Worm (Caenorhabditis elegans): Measurements from ENCODE around the gene ifd-2.
A peak's percentile ranks its signal among the peaks of the same experiment; 100 is the strongest.

ifd-2 gene

DNA sequence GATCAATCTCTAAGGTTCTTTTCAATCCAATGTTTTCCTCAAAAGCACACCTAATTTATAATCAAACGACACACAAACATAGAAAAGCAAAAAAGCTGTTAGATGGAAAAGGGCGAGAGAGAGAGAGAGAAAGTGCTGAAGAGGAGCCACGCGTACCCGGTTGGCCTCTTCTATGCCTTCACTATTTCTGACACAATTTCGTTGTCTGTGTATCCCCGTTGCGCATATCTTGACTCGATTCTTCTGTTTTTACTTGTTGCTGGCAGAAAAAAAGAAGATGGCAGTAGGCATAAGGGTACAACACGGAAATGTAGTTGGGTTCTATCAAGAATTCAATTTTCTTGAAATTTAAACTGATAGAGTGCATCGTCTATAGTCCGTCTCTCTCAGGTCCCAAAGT is 11.8 kb upstream of the ifd-2 start (continued):
- no peak for TF ChIP-seq lin-11 (tag; optimal IDR thresholded peaks at IDR 0.05)
- no peak for TF ChIP-seq ceh-16 (tag; optimal IDR thresholded peaks at IDR 0.05)
- TF ChIP-seq sem-4 (tag; optimal IDR thresholded peaks at IDR 0.05): peak; percentile 64
- TF ChIP-seq snpc-4 (tag; optimal IDR thresholded peaks at IDR 0.05): no peak
- TF ChIP-seq ZK546.5 (tag; optimal IDR thresholded peaks at IDR 0.05): no peak

DNA sequence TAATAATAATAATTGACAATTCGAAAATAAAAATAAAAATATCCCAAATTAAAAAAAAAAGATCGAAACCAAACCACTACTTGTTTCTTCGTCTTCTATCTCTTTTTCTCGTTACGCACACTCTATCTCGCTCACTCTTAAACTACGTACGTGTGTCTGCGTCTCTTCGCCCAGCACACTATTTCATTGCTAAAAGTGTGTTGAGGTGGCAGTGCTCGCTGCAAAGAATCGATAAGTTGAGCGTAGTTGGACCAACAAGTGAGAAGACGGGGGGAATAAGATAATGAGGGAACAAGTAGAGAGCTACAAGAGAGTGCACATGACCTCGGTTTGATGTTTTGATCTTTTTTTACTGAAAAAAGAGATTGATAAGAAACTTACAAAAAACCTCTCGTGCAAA is 10.2 kb upstream of the ifd-2 start:
- TF ChIP-seq nhr-129 (tag; optimal IDR thresholded peaks at IDR 0.05) (peak; percentile 65), ztf-4 (tag; optimal IDR thresholded peaks at IDR 0.05) (no peak), gmeb-1 (tag; optimal IDR thresholded peaks at IDR 0.05) (no peak), elt-3 (tag; optimal IDR thresholded peaks at IDR 0.05) (no peak), mab-5 (tag; optimal IDR thresholded peaks at IDR 0.05) (peak; percentile 56), sem-4 (tag; optimal IDR thresholded peaks at IDR 0.05) (no peak), nhr-25 (tag; optimal IDR thresholded peaks at IDR 0.05) (no peak), C34F6.9 (tag; optimal IDR thresholded peaks at IDR 0.05) (peak; percentile 74), zag-1 (tag; optimal IDR thresholded peaks at IDR 0.05) (peak; percentile 44), ZK546.5 (tag; optimal IDR thresholded peaks at IDR 0.05) (no peak), lin-39 (tag; optimal IDR thresholded peaks at IDR 0.05) (no peak), nhr-6 (tag; optimal IDR thresholded peaks at IDR 0.05) (no peak), elt-1 (tag; optimal IDR thresholded peaks at IDR 0.05) (no peak), Y55F3AM.14 (GFP tag; optimal IDR thresholded peaks at IDR 0.05) (no peak), blmp-1 (tag; optimal IDR thresholded peaks at IDR 0.05; ENCODE audit: insufficient read depth) (no peak), F13H6.1 (tag; optimal IDR thresholded peaks at IDR 0.05) (peak; percentile 57), mbf-1 (tag; optimal IDR thresholded peaks at IDR 0.05) (no peak), ceh-82 (tag; optimal IDR thresholded peaks at IDR 0.05) (no peak), ama-1 (optimal IDR thresholded peaks at IDR 0.05) (no peak), aly-2 (tag; optimal IDR thresholded peaks at IDR 0.05) (no peak), ztf-11 (tag; optimal IDR thresholded peaks at IDR 0.05) (no peak), nhr-77 (tag; optimal IDR thresholded peaks at IDR 0.05) (no peak), skn-1 (tag; optimal IDR thresholded peaks at IDR 0.05) (no peak), lsy-2 (tag; optimal IDR thresholded peaks at IDR 0.05) (peak; percentile 10 to 62), unc-62 (GFP tag; optimal IDR thresholded peaks at IDR 0.05) (no peak), dmd-4 (tag; optimal IDR thresholded peaks at IDR 0.05) (no peak), ceh-16 (tag; optimal IDR thresholded peaks at IDR 0.05) (no peak), unc-39 (tag; optimal IDR thresholded peaks at IDR 0.05) (no peak), alr-1 (tag; optimal IDR thresholded peaks at IDR 0.05) (no peak), lin-13 (GFP tag; optimal IDR thresholded peaks at IDR 0.05) (no peak), mdl-1 (tag; optimal IDR thresholded peaks at IDR 0.05) (peak in 1 of 2 experiments; percentile 45), nhr-12 (tag; optimal IDR thresholded peaks at IDR 0.05) (no peak), lin-11 (tag; optimal IDR thresholded peaks at IDR 0.05) (no peak), nhr-11 (tag; optimal IDR thresholded peaks at IDR 0.05) (no peak), egl-27 (tag; optimal IDR thresholded peaks at IDR 0.05) (no peak), sma-3 (GFP tag; optimal IDR thresholded peaks at IDR 0.05) (no peak), fos-1 (tag; optimal IDR thresholded peaks at IDR 0.05) (peak; percentile 18), snpc-4 (tag; optimal IDR thresholded peaks at IDR 0.05) (no peak), nhr-237 (tag; optimal IDR thresholded peaks at IDR 0.05) (no peak), crh-2 (tag; optimal IDR thresholded peaks at IDR 0.05) (peak; percentile 86), unc-55 (GFP tag; optimal IDR thresholded peaks at IDR 0.05) (peak; percentile 79), peb-1 (tag; optimal IDR thresholded peaks at IDR 0.05) (no peak), ztf-1 (GFP tag; conservative IDR thresholded peaks at IDR 0.05) (no peak), sma-9 (GFP tag; optimal IDR thresholded peaks at IDR 0.05) (peak; percentile 61), sma-9 (tag; optimal IDR thresholded peaks at IDR 0.05) (no peak), nhr-21 (tag; optimal IDR thresholded peaks at IDR 0.05) (no peak)

All from whole organism, L2 larva.